Worm (Caenorhabditis elegans) whole organism, L2 larva: ENCODE measurements around the gene his-42.
A peak's percentile ranks its signal among the peaks of the same experiment; 100 is the strongest.

Experiments used
- R02D3.7 ChIP-seq: fragments of 150-350 bp; optimal IDR thresholded peaks from 2 replicates; lab custom pipeline; 2014; ENCODE audit warnings: missing biosample characterization, missing genetic modification characterization
- crh-2 ChIP-seq: sonication (generic microtip); optimal IDR thresholded peaks from 2 replicates; lab custom pipeline; 2017; ENCODE audit warnings: missing biosample characterization, missing genetic modification characterization
- fos-1 ChIP-seq: fragments of 150-350 bp; optimal IDR thresholded peaks from 2 replicates; lab custom pipeline; 2014; ENCODE audit warnings: missing biosample characterization, missing genetic modification characterization
- lin-13 ChIP-seq: fragments of 150-350 bp; optimal IDR thresholded peaks from 2 replicates; lab custom pipeline; 2014; ENCODE audit warnings: missing biosample characterization, missing genetic modification reagents, missing genetic modification characterization
- sma-9 ChIP-seq, 2 experiments: fragments of 150-350 bp in 1 of 2; sonication (generic microtip) in 1 of 2; optimal IDR thresholded peaks; 2 replicates each; lab custom pipeline; 2014 to 2016; ENCODE audit warnings: missing genetic modification characterization in 2 of 2, mild to moderate bottlenecking in 1 of 2, missing biosample characterization in 1 of 2, missing compliant biosample characterization in 1 of 2, missing genetic modification reagents in 1 of 2, moderate library complexity in 1 of 2

his-42 gene

DNA sequence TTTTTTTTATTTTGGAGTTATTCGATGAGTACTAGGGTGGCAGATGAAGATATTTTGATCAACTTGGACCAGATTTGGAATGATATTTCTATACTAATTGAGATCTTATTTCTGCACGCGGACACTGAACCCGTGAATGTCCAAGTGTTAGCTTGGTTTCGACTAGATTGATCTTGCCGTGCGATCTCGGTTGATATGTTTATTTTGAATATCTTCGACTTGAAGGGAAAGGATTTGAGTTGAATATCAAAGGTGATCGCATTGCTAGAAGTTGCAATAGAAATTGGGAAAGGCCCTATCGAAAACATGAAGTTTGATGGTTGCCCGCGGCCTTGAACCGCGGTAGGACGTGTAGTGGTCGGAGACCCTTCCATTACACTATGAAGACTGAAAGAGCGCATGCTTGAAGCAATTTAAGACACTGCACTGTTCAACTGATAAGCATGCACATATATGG is 47.7 kb downstream of the his-42 start:
- TF ChIP-seq sma-9 (GFP tag; optimal IDR thresholded peaks at IDR 0.05; lab: Kevin White, UChicago) (peak; percentile 30), sma-9 (tag; optimal IDR thresholded peaks at IDR 0.05; lab: Kevin White, UChicago) (no peak), lin-13 (GFP tag; lab: Kevin White, UChicago) (peak; percentile 6), crh-2 (tag; lab: Kevin White, UChicago) (peak; percentile 61), fos-1 (tag; lab: Kevin White, UChicago) (peak; percentile 43), R02D3.7 (tag; lab: Kevin White, UChicago) (no peak)
